Fruit fly (Drosophila melanogaster) whole organism, prepupa: ENCODE data around the gene CG7943.

ENCODE experiments used
- Blimp-1 ChIP-seq: fragments of 200-800 bp; sonication (Bioruptor generic); optimal IDR thresholded peaks from 3 replicates; lab custom pipeline; 2017; ENCODE audit warnings: missing biosample characterization, missing genetic modification characterization, mild to moderate bottlenecking, moderate library complexity, missing genetic modification reagents
- CG10631 ChIP-seq: fragments of 200-800 bp; sonication (Bioruptor generic); optimal IDR thresholded peaks from 2 replicates; lab custom pipeline; 2016; ENCODE audit warnings: missing biosample characterization, missing genetic modification characterization
- CG10669 ChIP-seq: fragments of 200-800 bp; sonication (Bioruptor generic); optimal IDR thresholded peaks from 3 replicates; lab custom pipeline; 2018; ENCODE audit warnings: missing biosample characterization, mild to moderate bottlenecking, missing genetic modification characterization, moderate library complexity
- CG11294 ChIP-seq: fragments of 200-800 bp; sonication (Bioruptor generic); IDR thresholded peaks from 2 replicates; pipeline ENCODE4 v1.3.6; 2022; ENCODE audit warnings: missing biosample characterization, missing genetic modification characterization
- CG11902 ChIP-seq: fragments of 200-800 bp; sonication (Bioruptor generic); optimal IDR thresholded peaks from 3 replicates; lab custom pipeline; 2016; ENCODE audit warnings: missing biosample characterization, missing genetic modification characterization
- CG15336 ChIP-seq: fragments of 200-800 bp; sonication (Bioruptor generic); IDR thresholded peaks from 2 replicates; pipeline ENCODE4 v1.3.6; 2022; ENCODE audit warnings: missing biosample characterization, missing genetic modification characterization
- CG1621 ChIP-seq: fragments of 200-800 bp; sonication (Bioruptor generic); optimal IDR thresholded peaks from 3 replicates; lab custom pipeline; 2018; ENCODE audit warnings: missing biosample characterization, mild to moderate bottlenecking, missing genetic modification characterization
- CG16779 ChIP-seq: fragments of 200-800 bp; sonication (Bioruptor generic); optimal IDR thresholded peaks from 3 replicates; lab custom pipeline; 2017; ENCODE audit warnings: missing biosample characterization, mild to moderate bottlenecking, missing genetic modification characterization
- CG34406 ChIP-seq: fragments of 200-800 bp; sonication (Bioruptor generic); optimal IDR thresholded peaks from 3 replicates; lab custom pipeline; 2016; ENCODE audit warnings: missing biosample characterization, missing genetic modification characterization
- CG3919 ChIP-seq: fragments of 200-800 bp; sonication (Bioruptor generic); optimal IDR thresholded peaks from 3 replicates; lab custom pipeline; 2016; ENCODE audit warnings: missing biosample characterization, missing genetic modification characterization
- CG4318 ChIP-seq: fragments of 200-800 bp; sonication (Bioruptor generic); optimal IDR thresholded peaks from 3 replicates; lab custom pipeline; 2017; ENCODE audit warnings: missing biosample characterization, mild to moderate bottlenecking, missing genetic modification characterization
- CG6163 ChIP-seq: fragments of 200-800 bp; sonication (Bioruptor generic); IDR thresholded peaks from 3 replicates; pipeline ENCODE4 v1.3.6; 2022; ENCODE audit warnings: missing biosample characterization, missing genetic modification characterization
- CG6276 ChIP-seq: fragments of 200-800 bp; sonication (Bioruptor generic); optimal IDR thresholded peaks from 2 replicates; lab custom pipeline; 2017; ENCODE audit warnings: missing biosample characterization, mild to moderate bottlenecking, missing genetic modification characterization
- CG6792 ChIP-seq: fragments of 200-800 bp; sonication (Bioruptor generic); optimal IDR thresholded peaks from 3 replicates; lab custom pipeline; 2016; ENCODE audit warnings: missing biosample characterization, missing genetic modification characterization
- CG6808 ChIP-seq: fragments of 200-800 bp; sonication (Bioruptor generic); optimal IDR thresholded peaks from 3 replicates; lab custom pipeline; 2017; ENCODE audit warnings: missing biosample characterization, missing genetic modification characterization, mild to moderate bottlenecking, moderate library complexity, missing genetic modification reagents
- CG6854 ChIP-seq: fragments of 200-800 bp; sonication (Bioruptor generic); optimal IDR thresholded peaks from 2 replicates; lab custom pipeline; 2017; ENCODE audit warnings: missing biosample characterization, mild to moderate bottlenecking, missing genetic modification characterization
- CG7368 ChIP-seq: fragments of 200-800 bp; sonication (Bioruptor generic); optimal IDR thresholded peaks from 3 replicates; lab custom pipeline; 2016; ENCODE audit warnings: missing biosample characterization, missing genetic modification characterization
- CG8119 ChIP-seq: fragments of 200-800 bp; sonication (Bioruptor generic); IDR thresholded peaks from 3 replicates; pipeline ENCODE4 v1.3.6; 2022; ENCODE audit warnings: missing biosample characterization, missing genetic modification characterization
- CG8319 ChIP-seq: fragments of 200-800 bp; sonication (Bioruptor generic); optimal IDR thresholded peaks from 3 replicates; lab custom pipeline; 2016; ENCODE audit warnings: missing biosample characterization, missing genetic modification characterization
- CG8632 ChIP-seq: fragments of 200-800 bp; sonication (Bioruptor generic); optimal IDR thresholded peaks from 3 replicates; lab custom pipeline; 2016; ENCODE audit warnings: missing biosample characterization, missing genetic modification characterization
- CG9139 ChIP-seq: fragments of 200-800 bp; sonication (Bioruptor generic); optimal IDR thresholded peaks from 3 replicates; lab custom pipeline; 2017; ENCODE audit warnings: missing biosample characterization, mild to moderate bottlenecking, missing genetic modification characterization
- Eip75B ChIP-seq: fragments of 200-800 bp; sonication (Bioruptor generic); optimal IDR thresholded peaks from 3 replicates; lab custom pipeline; 2016; ENCODE audit warnings: missing biosample characterization, missing genetic modification characterization
- Eip78C ChIP-seq: fragments of 200-800 bp; sonication (Bioruptor generic); peaks from one replicate; lab custom pipeline; 2016; ENCODE audit warnings: missing biosample characterization, missing genetic modification characterization
- Eip93F ChIP-seq: fragments of 200-800 bp; sonication (Bioruptor generic); optimal IDR thresholded peaks from 2 replicates; lab custom pipeline; 2016; ENCODE audit warnings: missing biosample characterization, mild to moderate bottlenecking, missing genetic modification characterization
- Ets21C ChIP-seq: fragments of 200-800 bp; sonication (Bioruptor generic); optimal IDR thresholded peaks from 3 replicates; lab custom pipeline; 2016; ENCODE audit warnings: missing biosample characterization, missing genetic modification characterization
- Hr38 ChIP-seq: sonication (Bioruptor generic); optimal IDR thresholded peaks from 2 replicates; lab custom pipeline; 2016; ENCODE audit warnings: missing biosample characterization, missing genetic modification characterization
- Hr39 ChIP-seq: fragments of 200-800 bp; sonication (Bioruptor generic); optimal IDR thresholded peaks from 2 replicates; lab custom pipeline; 2016; ENCODE audit warnings: missing biosample characterization, missing genetic modification characterization
- Hr4 ChIP-seq: fragments of 200-800 bp; sonication (Bioruptor generic); optimal IDR thresholded peaks from 3 replicates; lab custom pipeline; 2016; ENCODE audit warnings: missing biosample characterization, missing genetic modification characterization
- Lpt ChIP-seq: fragments of 200-800 bp; sonication (Bioruptor generic); optimal IDR thresholded peaks from 3 replicates; lab custom pipeline; 2016; ENCODE audit warnings: missing biosample characterization, missing genetic modification characterization
- Met ChIP-seq: fragments of 200-800 bp; sonication (Bioruptor generic); optimal IDR thresholded peaks from 3 replicates; lab custom pipeline; 2016; ENCODE audit warnings: missing biosample characterization, missing genetic modification characterization
- OdsH ChIP-seq: fragments of 200-800 bp; sonication (Bioruptor generic); optimal IDR thresholded peaks from 3 replicates; lab custom pipeline; 2016; ENCODE audit warnings: missing biosample characterization, missing genetic modification characterization
- Smox ChIP-seq: fragments of 200-800 bp; sonication (Bioruptor generic); optimal IDR thresholded peaks from 3 replicates; lab custom pipeline; 2016; ENCODE audit warnings: missing biosample characterization, missing genetic modification characterization
- Sox102F ChIP-seq: fragments of 200-800 bp; sonication (Bioruptor generic); optimal IDR thresholded peaks from 2 replicates; lab custom pipeline; 2016; ENCODE audit warnings: missing biosample characterization, mild to moderate bottlenecking, missing genetic modification characterization
- Sox14 ChIP-seq: fragments of 200-800 bp; sonication (Bioruptor generic); optimal IDR thresholded peaks from 3 replicates; lab custom pipeline; 2016; ENCODE audit warnings: missing biosample characterization, missing genetic modification characterization
- Sox15 ChIP-seq: fragments of 200-800 bp; sonication (Bioruptor generic); optimal IDR thresholded peaks from 3 replicates; lab custom pipeline; 2016; ENCODE audit warnings: missing biosample characterization, missing genetic modification characterization
- achi ChIP-seq: fragments of 200-800 bp; sonication (Bioruptor generic); optimal IDR thresholded peaks from 3 replicates; lab custom pipeline; 2016; ENCODE audit warnings: missing biosample characterization, missing genetic modification characterization
- acj6 ChIP-seq: fragments of 200-800 bp; sonication (Bioruptor generic); optimal IDR thresholded peaks from 3 replicates; lab custom pipeline; 2016; ENCODE audit warnings: missing biosample characterization, missing genetic modification characterization
- cyc ChIP-seq: fragments of 200-800 bp; sonication (Bioruptor generic); optimal IDR thresholded peaks from 3 replicates; lab custom pipeline; 2016; ENCODE audit warnings: missing biosample characterization, missing genetic modification characterization
- esn ChIP-seq: fragments of 200-800 bp; sonication (Bioruptor generic); optimal IDR thresholded peaks from 2 replicates; lab custom pipeline; 2016; ENCODE audit warnings: missing biosample characterization, mild to moderate bottlenecking, missing genetic modification characterization, moderate library complexity
- fd59A ChIP-seq: fragments of 200-800 bp; sonication (Bioruptor generic); optimal IDR thresholded peaks from 2 replicates; lab custom pipeline; 2017; ENCODE audit warnings: missing biosample characterization, mild to moderate bottlenecking, missing genetic modification characterization, missing genetic modification reagents
- fd85E ChIP-seq: fragments of 200-800 bp; sonication (Bioruptor generic); optimal IDR thresholded peaks from 3 replicates; lab custom pipeline; 2016; ENCODE audit warnings: missing biosample characterization, missing genetic modification characterization
- fkh ChIP-seq: fragments of 200-800 bp; sonication (Bioruptor generic); optimal IDR thresholded peaks from 3 replicates; lab custom pipeline; 2017; ENCODE audit warnings: missing biosample characterization, mild to moderate bottlenecking, missing genetic modification characterization, moderate library complexity
- lz ChIP-seq: fragments of 200-800 bp; sonication (Bioruptor generic); optimal IDR thresholded peaks from 3 replicates; lab custom pipeline; 2016; ENCODE audit warnings: missing biosample characterization, missing genetic modification characterization
- net ChIP-seq: fragments of 200-800 bp; sonication (Bioruptor generic); optimal IDR thresholded peaks from 3 replicates; lab custom pipeline; 2016; ENCODE audit warnings: missing biosample characterization, missing genetic modification characterization
- pdm3 ChIP-seq: fragments of 200-800 bp; sonication (Bioruptor generic); optimal IDR thresholded peaks from 3 replicates; lab custom pipeline; 2016; ENCODE audit warnings: missing biosample characterization, missing genetic modification characterization
- salr ChIP-seq, 2 experiments: fragments of 200-800 bp; sonication (Bioruptor generic); optimal IDR thresholded peaks; 3 replicates each; lab custom pipeline; 2016 to 2018; ENCODE audit warnings: missing biosample characterization in 2 of 2, missing genetic modification characterization in 2 of 2, mild to moderate bottlenecking in 1 of 2
- spab ChIP-seq: fragments of 200-800 bp; sonication (Bioruptor generic); optimal IDR thresholded peaks from 2 replicates; lab custom pipeline; 2017; ENCODE audit warnings: missing biosample characterization, mild to moderate bottlenecking, missing genetic modification characterization, missing genetic modification reagents
- ss ChIP-seq, 2 experiments: fragments of 200-800 bp; sonication (Bioruptor generic); optimal IDR thresholded peaks; 2 replicates in 1 of 2; 3 replicates in 1 of 2; lab custom pipeline; 2017 to 2018; ENCODE audit warnings: mild to moderate bottlenecking in 2 of 2, missing biosample characterization in 2 of 2, missing genetic modification characterization in 2 of 2, moderate library complexity in 1 of 2
- svp ChIP-seq: fragments of 200-800 bp; sonication (Bioruptor generic); peaks from one replicate; lab custom pipeline; 2016; ENCODE audit warnings: missing biosample characterization, missing genetic modification characterization
- topi ChIP-seq: fragments of 200-800 bp; sonication (Bioruptor generic); optimal IDR thresholded peaks from 3 replicates; lab custom pipeline; 2016; ENCODE audit warnings: missing biosample characterization, missing genetic modification characterization
- vri ChIP-seq: fragments of 200-800 bp; sonication (Bioruptor generic); optimal IDR thresholded peaks from 3 replicates; lab custom pipeline; 2016; ENCODE audit warnings: missing biosample characterization, mild to moderate bottlenecking, missing genetic modification characterization

Gene CG7943

DNA sequence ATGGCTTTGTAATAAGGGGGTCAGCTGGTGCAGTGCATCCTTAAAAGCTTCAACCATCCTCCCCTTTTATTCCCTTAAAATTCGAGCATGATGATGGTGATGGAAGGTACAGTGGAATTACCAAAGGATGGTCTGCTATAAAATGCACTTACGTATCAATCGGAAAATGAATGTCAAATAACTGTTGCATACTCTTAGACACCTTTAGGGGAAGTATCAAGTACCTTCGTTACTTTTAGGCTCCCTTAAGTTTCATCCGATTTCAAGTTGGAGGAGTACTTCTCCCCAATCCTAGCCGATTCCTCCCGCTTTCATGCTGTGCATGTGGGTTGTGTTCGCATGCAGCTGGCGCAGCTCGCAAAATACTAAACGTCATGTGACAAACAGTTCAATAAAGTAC, 23.9 kb downstream of the CG7943 start:
- no peak for TF ChIP-seq Sox102F (GFP tag; lab: Kevin White, UChicago)
- TF ChIP-seq CG34406 (GFP tag; lab: Kevin White, UChicago): no peak
- TF ChIP-seq, all 60 proteins: peak for 0

- peak; percentile 40 for TF ChIP-seq cyc (GFP tag; lab: Kevin White, UChicago)
- TF ChIP-seq CG3919 (GFP tag; lab: Kevin White, UChicago): peak; percentile 43
- no peak for TF ChIP-seq salr (GFP tag; optimal IDR thresholded peaks at IDR 0.05; lab: Kevin White, UChicago)
- TF ChIP-seq achi (GFP tag; lab: Kevin White, UChicago): peak; percentile 39
- no peak for TF ChIP-seq CG8319
- TF ChIP-seq Eip93F (GFP tag; lab: Kevin White, UChicago): no peak
- no peak for TF ChIP-seq CG1621
- no peak for TF ChIP-seq Lpt (GFP tag; lab: Kevin White, UChicago)
- TF ChIP-seq fd59A (GFP tag; lab: Kevin White, UChicago): no peak
- TF ChIP-seq CG6792 (GFP tag; lab: Kevin White, UChicago): no peak
- TF ChIP-seq Eip75B (GFP tag; lab: Kevin White, UChicago): peak; percentile 34
- TF ChIP-seq Blimp-1 (GFP tag; lab: Kevin White, UChicago): no peak
- TF ChIP-seq ss (GFP tag; optimal IDR thresholded peaks at IDR 0.05; lab: Kevin White, UChicago): no peak
- TF ChIP-seq Ets21C (GFP tag; lab: Kevin White, UChicago): peak; percentile 42
- peak; percentile 5 for TF ChIP-seq CG34406 (GFP tag; lab: Kevin White, UChicago)
- peak; percentile 35 for TF ChIP-seq CG6276 (GFP tag; lab: Kevin White, UChicago)
- TF ChIP-seq net (GFP tag; lab: Kevin White, UChicago): peak; percentile 10
- TF ChIP-seq Eip78C: peak; percentile 75
- TF ChIP-seq OdsH (GFP tag; lab: Kevin White, UChicago): peak; percentile 34
- TF ChIP-seq svp (GFP tag; lab: Kevin White, UChicago): peak; percentile 87
- TF ChIP-seq Hr4 (GFP tag; lab: Kevin White, UChicago): peak; percentile 37
- no peak for TF ChIP-seq pdm3 (GFP tag; lab: Kevin White, UChicago)
- no peak for TF ChIP-seq CG6808
- peak; percentile 19 for TF ChIP-seq vri
- 0 out of 2 replicates have a peak, but pooled peaks have one; percentile 18 for TF ChIP-seq CG11294 (GFP tag; lab: Robert Waterston, UW)
- no peak for TF ChIP-seq CG10631 (GFP tag; lab: Kevin White, UChicago)
- TF ChIP-seq CG6854 (GFP tag; lab: Kevin White, UChicago): no peak
- no peak for TF ChIP-seq Smox
- TF ChIP-seq CG15336: 0 out of 2 replicates have a peak, but pooled peaks have one; percentile 38
- no peak for TF ChIP-seq CG9139 (GFP tag; lab: Kevin White, UChicago)
- TF ChIP-seq CG11902: peak; percentile 11
- TF ChIP-seq CG10669 (GFP tag; lab: Kevin White, UChicago): no peak
- TF ChIP-seq fd85E: no peak
- no peak for TF ChIP-seq fkh (GFP tag; lab: Kevin White, UChicago)
- TF ChIP-seq spab (GFP tag; lab: Kevin White, UChicago): no peak
- TF ChIP-seq Sox15 (GFP tag; lab: Kevin White, UChicago): peak; percentile 14
- TF ChIP-seq CG6163 (GFP tag; lab: Robert Waterston, UW): peak; percentile 82
- TF ChIP-seq esn (GFP tag; lab: Kevin White, UChicago): peak; percentile 44
- peak; percentile 48 for TF ChIP-seq Hr39 (GFP tag; lab: Kevin White, UChicago)
- peak; percentile 23 for TF ChIP-seq CG7368
- no peak for TF ChIP-seq CG4318
- peak; percentile 64 for TF ChIP-seq topi
- TF ChIP-seq Sox14: peak; percentile 7
- TF ChIP-seq acj6 (GFP tag; lab: Kevin White, UChicago): peak; percentile 37
- TF ChIP-seq CG16779 (tag; lab: Kevin White, UChicago): no peak
- TF ChIP-seq CG8119: peak; percentile 42; the same call in 2 of the 3 replicates
- no peak for TF ChIP-seq Hr38 (GFP tag; lab: Kevin White, UChicago)
- peak; percentile 23 for TF ChIP-seq Met (GFP tag; lab: Kevin White, UChicago)
- TF ChIP-seq lz (GFP tag; lab: Kevin White, UChicago): peak; percentile 17
- peak; percentile 7 for TF ChIP-seq CG8632 (GFP tag; lab: Kevin White, UChicago)
Observed at dm6 chr3R:30071827-30072226, 25.6 kb downstream of the CG7943 start.
